Worm (Caenorhabditis elegans) whole organism, L4/young adult: ENCODE data around the gene K09E4.3.

Experiments used
- W03F9.2 ChIP-seq: fragments of 150-350 bp; optimal IDR thresholded peaks from 2 replicates; lab custom pipeline; 2014; ENCODE audit warnings: missing biosample characterization, missing genetic modification characterization
- dao-5 ChIP-seq: sonication (generic microtip); optimal IDR thresholded peaks from 2 replicates; lab custom pipeline; 2016; ENCODE audit warnings: missing genotype, missing genetic modification characterization, moderate library complexity, missing compliant biosample characterization
- him-1 ChIP-seq: sonication (generic microtip); optimal IDR thresholded peaks from 2 replicates; lab custom pipeline; 2016; ENCODE audit warnings: missing genotype, missing genetic modification reagents, missing genetic modification characterization, missing compliant biosample characterization

Gene K09E4.3

DNA sequence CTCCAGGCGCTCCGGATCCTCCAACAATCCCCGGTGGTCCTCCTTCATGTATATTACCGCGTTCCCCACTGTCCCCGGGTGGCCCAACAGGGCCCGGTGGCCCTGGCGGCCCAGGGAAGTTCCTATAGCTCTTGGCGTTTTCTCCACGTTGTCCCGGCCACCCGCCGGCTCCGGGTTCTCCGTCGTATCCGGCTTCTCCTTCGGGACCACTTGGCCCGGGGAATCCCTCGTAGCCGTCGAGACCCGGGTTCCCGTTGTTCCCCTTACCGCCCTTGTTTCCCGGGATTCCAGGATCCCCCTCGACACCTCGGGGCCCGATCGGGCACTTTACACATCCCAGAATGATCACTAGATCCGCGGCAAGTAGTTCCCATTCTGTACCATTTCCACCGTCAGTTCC, 35.6 kb downstream of the K09E4.3 start:
- TF ChIP-seq dao-5 (tag; lab: Kevin White, UChicago) (no peak), W03F9.2 (tag; lab: Kevin White, UChicago) (no peak), him-1 (tag; lab: Kevin White, UChicago) (no peak)

DNA sequence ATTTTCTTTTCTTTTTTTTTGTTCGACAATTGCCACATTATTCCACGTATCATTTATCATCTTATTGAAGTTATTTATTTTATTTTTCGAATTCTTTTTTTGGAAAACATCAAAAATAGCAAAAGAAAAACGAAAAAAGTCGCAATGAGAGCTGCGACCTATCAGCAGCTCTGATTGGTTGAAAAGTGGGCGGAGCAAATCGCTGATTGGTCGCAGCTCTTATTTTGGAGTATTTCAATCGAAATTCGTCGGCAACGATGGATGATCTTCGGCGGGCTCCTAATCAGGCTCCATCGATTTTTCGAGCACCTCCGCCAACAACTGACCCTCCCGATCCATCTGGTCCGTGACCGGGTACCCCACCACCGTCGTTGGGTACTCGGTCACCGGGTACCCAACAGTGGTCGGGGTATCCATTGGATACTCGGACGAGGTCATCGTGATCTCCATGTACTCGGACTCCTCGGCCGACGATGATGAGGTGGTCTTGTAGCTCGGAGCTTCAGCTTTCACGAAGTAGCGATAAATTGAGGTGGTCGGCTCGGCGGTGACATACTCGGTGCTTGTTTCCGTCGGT, 36.9 kb downstream of the K09E4.3 start:
- TF ChIP-seq him-1 (tag; lab: Kevin White, UChicago) (no peak), dao-5 (tag; lab: Kevin White, UChicago) (no peak), W03F9.2 (tag; lab: Kevin White, UChicago) (no peak)

ce11 chrII:14086931-14087330, 39.8 kb downstream of the K09E4.3 start:
- TF ChIP-seq him-1 (tag; lab: Kevin White, UChicago): no peak
- no peak for TF ChIP-seq dao-5 (tag; lab: Kevin White, UChicago)
- no peak for TF ChIP-seq W03F9.2 (tag; lab: Kevin White, UChicago)

- no peak for TF ChIP-seq W03F9.2 (tag; lab: Kevin White, UChicago)
- TF ChIP-seq dao-5 (tag; lab: Kevin White, UChicago): no peak
- TF ChIP-seq him-1 (tag; lab: Kevin White, UChicago): no peak
Observed at ce11 chrII:14077823-14078222, 48.9 kb downstream of the K09E4.3 start.

- TF ChIP-seq W03F9.2 (tag; lab: Kevin White, UChicago) (no peak), him-1 (tag; lab: Kevin White, UChicago) (no peak), dao-5 (tag; lab: Kevin White, UChicago) (no peak)
Observed at ce11 chrII:14074825-14075224, 51.9 kb downstream of the K09E4.3 start.
